Worm (Caenorhabditis elegans) whole organism, mixed stage, embryonic: ENCODE measurements around the gene srw-84.

Experiments used
- M03D4.4 ChIP-seq: sonication (generic microtip); optimal IDR thresholded peaks from 2 replicates; lab custom pipeline; 2017; ENCODE audit warnings: mild to moderate bottlenecking, missing genetic modification characterization, missing compliant biosample characterization
- blmp-1 ChIP-seq: fragments of 150-350 bp; optimal IDR thresholded peaks from 2 replicates; lab custom pipeline; 2014; ENCODE audit warnings: missing biosample characterization, missing genetic modification characterization
- ceh-39 ChIP-seq: fragments of 150-350 bp; optimal IDR thresholded peaks from 2 replicates; lab custom pipeline; 2014; ENCODE audit warnings: missing biosample characterization, missing genetic modification characterization
- ceh-43 ChIP-seq: fragments of 200-800 bp; sonication (Bioruptor generic); optimal IDR thresholded peaks from 2 replicates; lab custom pipeline; 2018; ENCODE audit warnings: mild to moderate bottlenecking, missing genetic modification characterization, moderate library complexity, missing compliant biosample characterization
- ceh-83 ChIP-seq: fragments of 200-800 bp; sonication (Bioruptor generic); optimal IDR thresholded peaks from 2 replicates; lab custom pipeline; 2018; ENCODE audit warnings: mild to moderate bottlenecking, missing genetic modification characterization, missing compliant biosample characterization
- ces-1 ChIP-seq: fragments of 150-350 bp; optimal IDR thresholded peaks from 2 replicates; lab custom pipeline; 2014; ENCODE audit warnings: missing biosample characterization, missing genetic modification reagents, missing genetic modification characterization
- drap-1 ChIP-seq: fragments of 200-800 bp; sonication (Bioruptor generic); optimal IDR thresholded peaks from 3 replicates; lab custom pipeline; 2018; ENCODE audit warnings: mild to moderate bottlenecking, missing genetic modification characterization, missing compliant biosample characterization
- elt-1 ChIP-seq: sonication (generic microtip); optimal IDR thresholded peaks from 2 replicates; lab custom pipeline; 2017; ENCODE audit warnings: missing genetic modification characterization, mild to moderate bottlenecking, missing compliant biosample characterization, antibody characterized with exemption, moderate library complexity, borderline replicate concordance; ENCODE audit not compliant: insufficient read depth
- flh-1 ChIP-seq: fragments of 200-800 bp; sonication (Bioruptor generic); optimal IDR thresholded peaks from 2 replicates; lab custom pipeline; 2018; ENCODE audit warnings: mild to moderate bottlenecking, missing genetic modification characterization, moderate library complexity, missing compliant biosample characterization
- ham-2 ChIP-seq: fragments of 200-800 bp; sonication (Bioruptor generic); optimal IDR thresholded peaks from 2 replicates; lab custom pipeline; 2018; ENCODE audit warnings: mild to moderate bottlenecking, missing genetic modification characterization, missing compliant biosample characterization
- hlh-1 ChIP-seq: fragments of 150-350 bp; optimal IDR thresholded peaks from 2 replicates; lab custom pipeline; 2014; ENCODE audit warnings: missing biosample characterization, missing genetic modification reagents, missing genetic modification characterization
- lin-13 ChIP-seq: fragments of 150-350 bp; optimal IDR thresholded peaks from 2 replicates; lab custom pipeline; 2014; ENCODE audit warnings: missing biosample characterization, missing genetic modification characterization
- lin-32 ChIP-seq: fragments of 200-800 bp; sonication (Bioruptor generic); optimal IDR thresholded peaks from 2 replicates; lab custom pipeline; 2018; ENCODE audit warnings: mild to moderate bottlenecking, missing genetic modification characterization, missing compliant biosample characterization
- mab-5 ChIP-seq: fragments of 150-350 bp; optimal IDR thresholded peaks from 2 replicates; lab custom pipeline; 2014; ENCODE audit warnings: missing biosample characterization, missing genetic modification characterization
- mls-2 ChIP-seq: sonication (generic microtip); optimal IDR thresholded peaks from 2 replicates; lab custom pipeline; 2016; ENCODE audit warnings: mild to moderate bottlenecking, missing genetic modification characterization, moderate library complexity, missing compliant biosample characterization
- nhr-12 ChIP-seq: fragments of 150-350 bp; optimal IDR thresholded peaks from 2 replicates; lab custom pipeline; 2014; ENCODE audit warnings: missing biosample characterization, missing genetic modification characterization
- nhr-2 ChIP-seq: fragments of 150-350 bp; optimal IDR thresholded peaks from 2 replicates; lab custom pipeline; 2014; ENCODE audit warnings: missing biosample characterization, missing genetic modification characterization
- nhr-237 ChIP-seq: fragments of 150-350 bp; optimal IDR thresholded peaks from 2 replicates; lab custom pipeline; 2014; ENCODE audit warnings: missing biosample characterization, missing genetic modification characterization
- nhr-28 ChIP-seq: fragments of 150-350 bp; optimal IDR thresholded peaks from 2 replicates; lab custom pipeline; 2014; ENCODE audit warnings: missing biosample characterization, missing genetic modification characterization
- nhr-76 ChIP-seq: sonication (generic microtip); optimal IDR thresholded peaks from 2 replicates; lab custom pipeline; 2017; ENCODE audit warnings: missing biosample characterization, missing genetic modification characterization
- pha-4 ChIP-seq: fragments of 150-350 bp; optimal IDR thresholded peaks from 2 replicates; lab custom pipeline; 2018; ENCODE audit warnings: missing biosample characterization, missing genetic modification reagents, missing genetic modification characterization
- sem-2 ChIP-seq: fragments of 200-800 bp; sonication (Bioruptor generic); optimal IDR thresholded peaks from 2 replicates; lab custom pipeline; 2018; ENCODE audit warnings: mild to moderate bottlenecking, missing genetic modification characterization, missing compliant biosample characterization
- sptf-1 ChIP-seq: sonication (generic microtip); optimal IDR thresholded peaks from 2 replicates; lab custom pipeline; 2017; ENCODE audit warnings: mild to moderate bottlenecking, missing genetic modification characterization, moderate library complexity, missing compliant biosample characterization
- tbx-8 ChIP-seq: fragments of 200-800 bp; sonication (Bioruptor generic); optimal IDR thresholded peaks from 2 replicates; lab custom pipeline; 2018; ENCODE audit warnings: mild to moderate bottlenecking, missing genetic modification characterization, moderate library complexity, missing compliant biosample characterization
- unc-120 ChIP-seq: sonication (generic microtip); optimal IDR thresholded peaks from 2 replicates; lab custom pipeline; 2017; ENCODE audit warnings: missing genetic modification characterization, missing compliant biosample characterization; ENCODE audit not compliant: poor library complexity, severe bottlenecking
- unc-39 ChIP-seq: fragments of 150-350 bp; optimal IDR thresholded peaks from 2 replicates; lab custom pipeline; 2014; ENCODE audit warnings: missing biosample characterization, missing genetic modification characterization
- unc-62 ChIP-seq: fragments of 150-350 bp; optimal IDR thresholded peaks from 2 replicates; lab custom pipeline; 2014; ENCODE audit warnings: missing biosample characterization, missing genetic modification reagents, missing genetic modification characterization
- zip-8 ChIP-seq: fragments of 150-350 bp; optimal IDR thresholded peaks from 2 replicates; lab custom pipeline; 2014; ENCODE audit warnings: missing biosample characterization, missing genetic modification characterization
- ztf-11 ChIP-seq: fragments of 150-350 bp; optimal IDR thresholded peaks from 2 replicates; lab custom pipeline; 2014; ENCODE audit warnings: missing biosample characterization, missing genetic modification characterization

The srw-84 gene

ce11 chrV:19380968-19381367, at the start of gene srw-84:
srw-84 (plus strand) TSS chrV:19381268.
- TF ChIP-seq ham-2 (GFP tag; lab: Kevin White, UChicago): no peak
- TF ChIP-seq tbx-8: no peak

ce11 chrV:19337333-19337732, 43.7 kb upstream of the srw-84 start:
- TF ChIP-seq pha-4 (tag; lab: Kevin White, UChicago) (no peak), nhr-237 (tag; lab: Kevin White, UChicago) (no peak), nhr-2 (tag; lab: Kevin White, UChicago) (no peak), drap-1 (GFP tag; lab: Kevin White, UChicago) (no peak), unc-120 (tag; lab: Kevin White, UChicago) (no peak), sptf-1 (tag; lab: Kevin White, UChicago) (no peak), ces-1 (GFP tag; lab: Kevin White, UChicago) (no peak), mab-5 (tag; lab: Kevin White, UChicago) (no peak), nhr-28 (no peak), lin-32 (GFP tag; lab: Kevin White, UChicago) (no peak), unc-62 (GFP tag; lab: Kevin White, UChicago) (no peak), elt-1 (tag; lab: Kevin White, UChicago) (no peak), ceh-83 (GFP tag; lab: Kevin White, UChicago) (no peak), ham-2 (GFP tag; lab: Kevin White, UChicago) (no peak), blmp-1 (tag; lab: Kevin White, UChicago) (no peak), ztf-11 (tag; lab: Kevin White, UChicago) (no peak)

- TF ChIP-seq lin-32 (GFP tag; lab: Kevin White, UChicago) (no peak), nhr-12 (tag; lab: Kevin White, UChicago) (no peak), sem-2 (GFP tag; lab: Kevin White, UChicago) (no peak), hlh-1 (tag; lab: Kevin White, UChicago) (no peak)
Measured at ce11 chrV:19351944-19352343, 29.1 kb upstream of the srw-84 start.

- no peak for TF ChIP-seq ham-2 (GFP tag; lab: Kevin White, UChicago)
- peak; percentile 88 for TF ChIP-seq ces-1 (GFP tag; lab: Kevin White, UChicago)
Measured at ce11 chrV:19354506-19354905, 26.6 kb upstream of the srw-84 start.

ce11 chrV:19355219-19355618, 25.8 kb upstream of the srw-84 start:
- TF ChIP-seq tbx-8 (no peak), zip-8 (tag; lab: Kevin White, UChicago) (no peak), mab-5 (tag; lab: Kevin White, UChicago) (no peak)

ce11 chrV:19356717-19357116, 24.4 kb upstream of the srw-84 start:
- peak; percentile 66 for TF ChIP-seq ceh-43 (GFP tag; lab: Kevin White, UChicago)
- TF ChIP-seq nhr-76 (tag; lab: Kevin White, UChicago): no peak
- no peak for TF ChIP-seq M03D4.4 (tag; lab: Kevin White, UChicago)

- TF ChIP-seq lin-13 (tag; lab: Kevin White, UChicago) (no peak), sptf-1 (tag; lab: Kevin White, UChicago) (no peak), mab-5 (tag; lab: Kevin White, UChicago) (no peak), nhr-12 (tag; lab: Kevin White, UChicago) (no peak), ces-1 (GFP tag; lab: Kevin White, UChicago) (peak; percentile 76), mls-2 (tag; lab: Kevin White, UChicago) (no peak), flh-1 (GFP tag; lab: Kevin White, UChicago) (no peak), hlh-1 (tag; lab: Kevin White, UChicago) (peak; percentile 44), unc-39 (tag; lab: Kevin White, UChicago) (no peak), ztf-11 (tag; lab: Kevin White, UChicago) (no peak), ceh-39 (no peak), tbx-8 (no peak), unc-120 (tag; lab: Kevin White, UChicago) (no peak), sem-2 (GFP tag; lab: Kevin White, UChicago) (no peak), lin-32 (GFP tag; lab: Kevin White, UChicago) (no peak), blmp-1 (tag; lab: Kevin White, UChicago) (no peak), ham-2 (GFP tag; lab: Kevin White, UChicago) (no peak)
Measured at ce11 chrV:19358039-19358438, 23.0 kb upstream of the srw-84 start.
